Fruit fly (Drosophila melanogaster) whole organism, pupa: Measurements from ENCODE around the gene GstD9.

ENCODE experiments used
- CG10348 ChIP-seq: fragments of 200-800 bp; sonication (Bioruptor generic); IDR thresholded peaks from 2 replicates; pipeline ENCODE4 v1.3.6; 2022; ENCODE audit warnings: missing biosample characterization, missing genetic modification characterization
- CG12605 ChIP-seq: fragments of 200-800 bp; sonication (Bioruptor generic); IDR thresholded peaks from 2 replicates; pipeline ENCODE4 v1.3.6; 2022; ENCODE audit warnings: missing biosample characterization, missing genetic modification characterization
- CG13204 ChIP-seq: fragments of 200-800 bp; sonication (Bioruptor generic); optimal IDR thresholded peaks from 2 replicates; lab custom pipeline; 2018; ENCODE audit warnings: missing biosample characterization, mild to moderate bottlenecking, missing genetic modification characterization, moderate library complexity
- CG14655 ChIP-seq: fragments of 200-800 bp; sonication (Bioruptor generic); optimal IDR thresholded peaks from 3 replicates; lab custom pipeline; 2017; ENCODE audit warnings: mild to moderate bottlenecking, missing biosample characterization, missing genetic modification reagents, missing genetic modification characterization
- CG15710 ChIP-seq: fragments of 200-800 bp; sonication (Bioruptor generic); optimal IDR thresholded peaks from 2 replicates; lab custom pipeline; 2018; ENCODE audit warnings: missing biosample characterization, mild to moderate bottlenecking, missing genetic modification characterization, moderate library complexity
- CG17806 ChIP-seq: fragments of 200-800 bp; sonication (Bioruptor generic); optimal IDR thresholded peaks from 2 replicates; lab custom pipeline; 2018; ENCODE audit warnings: missing biosample characterization, mild to moderate bottlenecking, missing genetic modification characterization, moderate library complexity
- CG32121 ChIP-seq: fragments of 200-800 bp; sonication (Bioruptor generic); IDR thresholded peaks from 2 replicates; pipeline ENCODE4 v1.3.6; 2022; ENCODE audit warnings: missing biosample characterization, missing genetic modification characterization
- CG34367 ChIP-seq: fragments of 200-800 bp; sonication (Bioruptor generic); optimal IDR thresholded peaks from 2 replicates; lab custom pipeline; 2018; ENCODE audit warnings: missing biosample characterization, mild to moderate bottlenecking, missing genetic modification characterization
- CG4496 ChIP-seq: fragments of 200-800 bp; sonication (Bioruptor generic); IDR thresholded peaks from 3 replicates; pipeline ENCODE4 v1.3.6; 2022; ENCODE audit warnings: missing biosample characterization, missing genetic modification characterization
- CG8159 ChIP-seq: fragments of 200-800 bp; sonication (Bioruptor generic); optimal IDR thresholded peaks from 3 replicates; lab custom pipeline; 2018; ENCODE audit warnings: missing biosample characterization, mild to moderate bottlenecking, missing genetic modification characterization, moderate library complexity
- CG8301 ChIP-seq: fragments of 200-800 bp; sonication (Bioruptor generic); optimal IDR thresholded peaks from 2 replicates; lab custom pipeline; 2018; ENCODE audit warnings: missing biosample characterization, mild to moderate bottlenecking, missing genetic modification characterization
- CG9948 ChIP-seq: fragments of 200-800 bp; sonication (Bioruptor generic); optimal IDR thresholded peaks from 2 replicates; lab custom pipeline; 2018; ENCODE audit warnings: missing biosample characterization, mild to moderate bottlenecking, missing genetic modification characterization, moderate library complexity
- D1 ChIP-seq: fragments of 200-800 bp; sonication (Bioruptor generic); optimal IDR thresholded peaks from 2 replicates; lab custom pipeline; 2018; ENCODE audit warnings: missing biosample characterization, mild to moderate bottlenecking, missing genetic modification characterization, moderate library complexity
- EcR ChIP-seq: fragments of 200-800 bp; sonication (Bioruptor generic); optimal IDR thresholded peaks from 3 replicates; lab custom pipeline; 2019; ENCODE audit warnings: missing biosample characterization, missing genetic modification characterization, mild to moderate bottlenecking, moderate library complexity, missing genetic modification reagents
- Ets98B ChIP-seq: fragments of 200-800 bp; sonication (Bioruptor generic); IDR thresholded peaks from 2 replicates; pipeline ENCODE4 v1.3.6; 2022; ENCODE audit warnings: missing biosample characterization, missing genetic modification characterization
- Pif1A ChIP-seq: fragments of 200-800 bp; sonication (Bioruptor generic); optimal IDR thresholded peaks from 3 replicates; lab custom pipeline; 2016; ENCODE audit warnings: missing biosample characterization, missing genetic modification characterization
- Pif1B ChIP-seq: fragments of 200-800 bp; sonication (Bioruptor generic); optimal IDR thresholded peaks from 3 replicates; lab custom pipeline; 2016; ENCODE audit warnings: missing biosample characterization, missing genetic modification characterization
- Snoo ChIP-seq: fragments of 200-800 bp; sonication (Bioruptor generic); optimal IDR thresholded peaks from 3 replicates; lab custom pipeline; 2017; ENCODE audit warnings: missing biosample characterization, mild to moderate bottlenecking, missing genetic modification characterization, inconsistent platforms
- fd96Ca ChIP-seq: fragments of 200-800 bp; sonication (Bioruptor generic); IDR thresholded peaks from 3 replicates; pipeline ENCODE4 v1.3.6; 2022; ENCODE audit warnings: missing biosample characterization, missing genetic modification characterization
- gl ChIP-seq: fragments of 200-800 bp; sonication (Bioruptor generic); optimal IDR thresholded peaks from 2 replicates; lab custom pipeline; 2018; ENCODE audit warnings: missing biosample characterization, mild to moderate bottlenecking, missing genetic modification characterization
- rn ChIP-seq: fragments of 200-800 bp; sonication (Bioruptor generic); IDR thresholded peaks from 2 replicates; pipeline ENCODE4 v1.3.6; 2022; ENCODE audit warnings: missing biosample characterization, missing genetic modification characterization

GstD9 gene

DNA sequence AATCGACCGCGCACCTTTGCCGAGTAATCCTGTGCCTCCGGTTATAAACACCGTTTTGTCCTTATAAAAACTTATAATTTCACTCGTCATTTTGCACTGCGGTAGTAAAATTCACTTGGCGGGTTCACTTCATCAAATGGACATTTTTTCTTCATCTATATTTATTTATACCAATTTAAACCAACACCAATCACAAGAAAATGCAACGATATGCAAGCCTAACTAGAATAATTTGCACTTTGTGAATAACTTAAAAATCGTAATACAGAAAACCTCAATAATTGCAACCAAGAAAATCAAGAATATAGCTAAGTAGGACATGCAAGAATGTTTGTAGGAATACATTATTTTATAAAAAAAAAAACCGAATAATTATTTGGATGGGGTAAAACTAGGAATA, 28.5 kb upstream of the GstD9 start, which contains the start of the genes CG10096 and CG10097:
Gene CG10096, minus strand, starts transcription at position 101 of the 400 bp plus-strand sequence.
Gene CG10097, minus strand, starts transcription at position 101 of the 400 bp plus-strand sequence.
- no peak for TF ChIP-seq Ets98B
- no peak for TF ChIP-seq CG8301
- TF ChIP-seq CG15710 (tag; lab: Kevin White, UChicago): no peak
- no peak for TF ChIP-seq CG13204
- TF ChIP-seq D1: no peak

DNA sequence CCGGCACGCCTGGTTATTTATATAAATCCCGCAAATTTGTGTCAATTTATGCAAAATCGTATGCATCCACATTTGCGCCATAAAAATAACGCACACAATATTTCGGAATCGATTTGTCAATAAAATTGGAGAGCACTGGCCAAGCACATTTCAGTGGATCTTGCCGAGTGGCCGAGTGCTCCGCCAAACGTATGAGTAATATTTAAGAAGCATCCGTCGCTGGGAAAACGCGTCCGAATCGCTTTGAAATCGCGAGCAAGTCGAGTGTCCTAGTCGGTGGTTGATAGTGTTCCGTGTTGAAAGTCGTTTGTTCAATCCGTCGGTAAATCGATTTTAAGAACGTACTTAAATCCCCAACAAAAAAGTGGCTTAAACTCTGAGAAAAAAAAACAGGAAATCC, 19.6 kb upstream of the GstD9 start, which contains the start of gene CG33098:
Gene CG33098, plus strand, starts transcription at position 224 of the 400 bp plus-strand sequence.
- TF ChIP-seq Snoo (tag; lab: Kevin White, UChicago): no peak
- TF ChIP-seq EcR (GFP tag; lab: Kevin White, UChicago): no peak
- no peak for TF ChIP-seq Pif1B (GFP tag; lab: Kevin White, UChicago)
- TF ChIP-seq, all 21 proteins: peak for 0

DNA sequence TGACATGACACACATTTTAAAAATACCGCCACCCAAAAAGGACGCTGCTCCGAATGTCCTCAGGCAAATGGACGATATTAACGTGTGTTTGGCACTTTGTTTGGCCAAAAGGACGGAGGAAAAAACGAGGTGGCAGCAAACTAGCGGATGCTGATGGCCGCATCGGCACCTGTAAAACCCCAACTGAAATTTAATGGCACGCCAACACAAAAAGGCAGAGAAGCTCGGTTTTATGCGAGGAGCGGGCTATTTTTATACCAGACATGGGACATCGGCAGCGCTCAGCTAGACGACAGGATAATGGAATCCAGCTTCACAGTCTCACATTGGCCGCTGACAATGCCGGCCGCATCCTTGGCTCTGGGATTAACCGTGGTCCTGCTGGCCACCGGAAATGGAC, 18.6 kb upstream of the GstD9 start, which contains the start of gene Sol1:
Gene Sol1, plus strand, starts transcription at position 301 of the 400 bp plus-strand sequence.
- TF ChIP-seq CG12605 (GFP tag; lab: Robert Waterston, UW): no peak
- TF ChIP-seq Snoo (tag; lab: Kevin White, UChicago): no peak

DNA sequence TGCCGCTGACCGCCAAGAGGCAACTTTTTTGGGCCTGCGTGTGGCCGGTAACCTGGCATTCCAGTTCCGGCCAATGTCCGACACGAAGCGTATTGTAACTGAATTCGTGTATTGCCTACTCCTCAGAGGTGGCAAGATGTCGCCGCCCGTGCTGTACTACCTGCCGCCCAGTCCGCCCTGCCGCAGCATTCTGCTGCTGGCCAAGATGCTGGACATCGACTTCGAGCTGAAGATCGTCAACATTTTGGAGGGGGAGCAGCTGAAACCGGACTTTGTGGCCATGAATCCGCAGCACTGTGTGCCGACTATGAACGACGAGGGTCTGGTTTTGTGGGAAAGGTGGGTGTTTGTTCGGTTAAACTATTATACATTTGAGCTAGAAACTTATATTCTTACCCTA, 16.9 kb upstream of the GstD9 start:
- no peak for TF ChIP-seq Pif1B (GFP tag; lab: Kevin White, UChicago)
- TF ChIP-seq CG4496 (GFP tag; lab: Robert Waterston, UW): peak; percentile 84
- TF ChIP-seq Snoo (tag; lab: Kevin White, UChicago): no peak
- TF ChIP-seq CG34367: no peak
- peak; percentile 12; the same call in 1 of the 2 replicates for TF ChIP-seq Ets98B
- no peak for TF ChIP-seq Pif1A
- no peak for TF ChIP-seq CG12605 (GFP tag; lab: Robert Waterston, UW)
- no peak for TF ChIP-seq CG17806 (tag; lab: Kevin White, UChicago)
- no peak for TF ChIP-seq CG14655 (GFP tag; lab: Kevin White, UChicago)
- TF ChIP-seq CG8301: no peak
- no peak for TF ChIP-seq rn (GFP tag; lab: Robert Waterston, UW)
- TF ChIP-seq gl: no peak
- no peak for TF ChIP-seq CG8159 (tag; lab: Kevin White, UChicago)
- no peak for TF ChIP-seq D1

DNA sequence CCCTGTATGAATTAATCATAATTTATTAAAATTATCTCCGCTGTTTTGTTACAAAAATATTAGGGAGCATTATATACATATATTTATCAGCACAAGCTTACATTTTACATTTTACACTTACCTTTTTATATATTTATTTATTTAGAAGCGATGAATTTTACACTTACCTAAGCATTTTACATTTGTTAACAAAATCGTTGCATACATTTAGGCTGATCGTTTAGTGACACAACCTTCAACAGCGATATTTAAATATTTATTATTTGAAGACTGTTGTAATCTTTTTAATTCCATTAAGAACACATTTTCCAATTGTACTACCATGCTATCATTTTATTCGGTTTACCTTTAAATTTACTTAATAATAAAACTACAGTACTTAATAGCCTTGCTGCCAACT, 16.4 kb upstream of the GstD9 start:
- no peak for TF ChIP-seq CG13204
- peak; percentile 71 for TF ChIP-seq D1
- TF ChIP-seq CG17806 (tag; lab: Kevin White, UChicago): no peak

DNA sequence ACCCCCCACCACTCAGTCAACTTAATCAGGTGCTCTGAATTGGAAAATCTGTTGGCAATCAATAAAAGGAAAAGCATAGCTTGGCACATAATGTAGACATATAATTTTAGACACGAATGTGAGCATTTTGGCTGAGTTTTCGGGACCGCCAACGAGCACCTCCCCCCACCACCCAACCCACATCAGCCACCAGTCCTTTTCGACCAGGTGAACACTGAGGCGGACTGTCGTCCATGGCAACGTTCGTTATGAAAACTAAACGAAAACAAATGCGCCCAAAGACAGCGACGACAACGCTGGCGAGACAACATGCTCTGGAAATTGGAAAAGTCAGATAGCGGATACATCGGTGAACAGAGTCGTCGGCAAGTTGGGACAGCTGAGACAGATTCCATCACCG, 15.7 kb upstream of the GstD9 start, which contains the start of gene GstD11:
Gene GstD11, plus strand, starts transcription at position 301 of the 400 bp plus-strand sequence.
- TF ChIP-seq CG13204 (no peak), CG10348 (GFP tag; lab: Robert Waterston, UW) (no peak), CG9948 (tag; lab: Kevin White, UChicago) (no peak), rn (GFP tag; lab: Robert Waterston, UW) (no peak), CG32121 (GFP tag; lab: Robert Waterston, UW) (no peak), CG17806 (tag; lab: Kevin White, UChicago) (no peak), D1 (no peak), CG8301 (no peak)

DNA sequence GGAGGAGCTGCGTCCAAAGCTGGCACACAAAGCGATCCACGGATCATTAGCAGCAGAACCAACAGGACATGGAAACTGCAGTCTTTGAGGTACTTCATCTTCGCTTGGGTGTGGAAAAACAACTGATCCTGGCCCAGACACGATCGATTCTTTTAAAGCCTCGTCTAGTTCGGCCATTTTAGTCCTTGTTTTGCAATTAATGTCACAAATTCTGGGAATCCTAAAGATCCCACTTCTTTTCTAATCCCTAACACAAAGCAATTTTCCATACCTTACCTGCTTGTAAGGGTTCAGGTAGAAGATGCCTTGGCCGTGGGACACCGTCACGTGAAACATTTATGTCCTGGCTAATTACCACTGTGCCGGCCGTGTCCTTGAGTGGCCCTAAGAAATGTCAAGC, 15.2 kb upstream of the GstD9 start, which contains the start of gene CG10035:
Gene CG10035, minus strand, starts transcription at position 129 of the 400 bp plus-strand sequence.
- TF ChIP-seq EcR (GFP tag; lab: Kevin White, UChicago) (no peak), CG10348 (GFP tag; lab: Robert Waterston, UW) (no peak), CG34367 (no peak), Pif1A (no peak), CG12605 (GFP tag; lab: Robert Waterston, UW) (no peak), CG15710 (tag; lab: Kevin White, UChicago) (no peak), D1 (no peak), gl (no peak), Snoo (tag; lab: Kevin White, UChicago) (no peak), CG17806 (tag; lab: Kevin White, UChicago) (no peak), CG32121 (GFP tag; lab: Robert Waterston, UW) (no peak), CG8301 (no peak), CG9948 (tag; lab: Kevin White, UChicago) (no peak), CG13204 (no peak), CG14655 (GFP tag; lab: Kevin White, UChicago) (no peak), fd96Ca (GFP tag; lab: Robert Waterston, UW) (no peak), Pif1B (GFP tag; lab: Kevin White, UChicago) (no peak), Ets98B (no peak)

DNA sequence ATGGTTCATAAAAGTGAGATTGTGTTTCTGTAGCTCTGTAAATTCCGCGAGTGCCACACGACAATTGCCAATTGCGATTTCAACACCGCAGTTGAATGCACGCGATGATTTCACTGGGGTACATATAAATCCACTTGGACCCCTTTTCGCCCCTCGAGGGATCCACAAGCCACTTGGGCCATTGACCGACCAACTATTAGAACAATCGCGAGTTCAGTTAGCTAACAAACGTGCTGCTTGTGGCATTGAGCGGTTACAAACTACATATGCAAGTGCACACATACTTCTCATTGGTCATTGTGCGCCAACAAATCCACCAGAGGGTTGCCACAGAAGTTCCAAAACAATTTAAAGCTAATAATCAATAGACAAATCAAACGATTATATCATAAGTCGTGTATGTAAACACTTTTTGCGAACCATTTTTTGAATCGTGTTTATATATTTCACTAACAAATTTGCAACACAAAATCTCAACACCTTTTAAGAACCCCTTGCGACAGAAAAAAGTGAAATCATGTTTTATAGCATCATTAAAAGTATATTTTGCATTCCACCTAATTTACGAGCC, 13.9 kb upstream of the GstD9 start:
- no peak for TF ChIP-seq CG17806 (tag; lab: Kevin White, UChicago)
- no peak for TF ChIP-seq CG8159 (tag; lab: Kevin White, UChicago)
- TF ChIP-seq rn (GFP tag; lab: Robert Waterston, UW): no peak
- TF ChIP-seq CG12605 (GFP tag; lab: Robert Waterston, UW): no peak; the same call in 1 of the 2 replicates
- no peak for TF ChIP-seq Pif1B (GFP tag; lab: Kevin White, UChicago)
- TF ChIP-seq EcR (GFP tag; lab: Kevin White, UChicago): peak; percentile 58
- no peak; the same call in 2 of the 3 replicates for TF ChIP-seq fd96Ca (GFP tag; lab: Robert Waterston, UW)
- peak; percentile 67 for TF ChIP-seq CG4496 (GFP tag; lab: Robert Waterston, UW)
- TF ChIP-seq CG14655 (GFP tag; lab: Kevin White, UChicago): peak; percentile 69
- no peak for TF ChIP-seq CG13204
- TF ChIP-seq CG10348 (GFP tag; lab: Robert Waterston, UW): no peak
- TF ChIP-seq gl: no peak
- no peak for TF ChIP-seq Snoo (tag; lab: Kevin White, UChicago)
- TF ChIP-seq CG32121 (GFP tag; lab: Robert Waterston, UW): peak; percentile 58; the same call in 1 of the 2 replicates
- no peak for TF ChIP-seq CG9948 (tag; lab: Kevin White, UChicago)
- TF ChIP-seq Ets98B: peak; percentile 55; the same call in 1 of the 2 replicates
- TF ChIP-seq Pif1A: no peak
- no peak for TF ChIP-seq CG15710 (tag; lab: Kevin White, UChicago)
- peak; percentile 73 for TF ChIP-seq CG8301
- TF ChIP-seq CG34367: no peak
- TF ChIP-seq D1: no peak
